Fruit fly (Drosophila melanogaster): ENCODE data around the gene CG46430.

DNA sequence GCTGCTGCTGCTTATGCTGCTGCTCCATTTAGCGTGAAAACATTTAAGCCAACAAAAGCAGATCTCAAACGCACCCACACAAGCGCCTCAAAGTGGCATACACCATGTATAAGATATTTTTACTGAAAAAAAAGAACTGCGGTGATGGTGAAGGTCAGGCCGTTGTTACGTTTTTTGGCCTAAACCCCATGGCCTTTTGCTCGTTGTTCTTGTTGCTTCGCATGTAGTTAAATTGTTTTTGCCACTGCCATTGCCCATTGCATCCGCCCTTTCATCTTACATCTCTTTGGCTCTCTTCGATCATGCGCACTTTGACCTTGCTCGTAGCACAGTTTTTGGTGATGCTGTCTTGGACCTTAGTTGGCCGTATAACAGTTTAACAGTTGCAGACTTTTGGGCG lies 7.2 kb downstream of the CG46430 start:
- TF ChIP-seq CG13204 (GFP tag; optimal IDR thresholded peaks at IDR 0.05) (no peak), Pif1A (GFP tag; optimal IDR thresholded peaks at IDR 0.05) (no peak), gl (tag; optimal IDR thresholded peaks at IDR 0.05) (no peak), D1 (tag; optimal IDR thresholded peaks at IDR 0.05) (no peak), CG8159 (tag; optimal IDR thresholded peaks at IDR 0.05) (no peak), fd96Ca (GFP tag; IDR thresholded peaks at IDR 0.05) (no peak), CG4496 (GFP tag; IDR thresholded peaks at IDR 0.05) (no peak), CG14655 (GFP tag; optimal IDR thresholded peaks at IDR 0.05) (no peak), CG9948 (tag; optimal IDR thresholded peaks at IDR 0.05) (no peak), CG12605 (GFP tag; IDR thresholded peaks at IDR 0.05) (no peak), Pif1B (GFP tag; optimal IDR thresholded peaks at IDR 0.05) (no peak), Snoo (tag; optimal IDR thresholded peaks at IDR 0.05) (no peak)

All from whole organism, pupa.